Worm (Caenorhabditis elegans) whole organism, late embryonic: ENCODE results near the gene vha-6.

Experiments used
- C08G9.2 ChIP-seq: sonication (generic microtip); optimal IDR thresholded peaks from 2 replicates; lab custom pipeline; 2016; ENCODE audit warnings: mild to moderate bottlenecking, missing genetic modification characterization, moderate library complexity, missing compliant biosample characterization
- C38D4.7 ChIP-seq: fragments of 200-800 bp; sonication (Bioruptor generic); optimal IDR thresholded peaks from 2 replicates; lab custom pipeline; 2018; ENCODE audit warnings: mild to moderate bottlenecking, missing genetic modification characterization, moderate library complexity, missing compliant biosample characterization
- K02D7.2 ChIP-seq: sonication (generic microtip); optimal IDR thresholded peaks from 2 replicates; lab custom pipeline; 2017; ENCODE audit warnings: mild to moderate bottlenecking, missing genetic modification characterization, missing compliant biosample characterization
- T23F11.4 ChIP-seq: fragments of 200-800 bp; sonication (Bioruptor generic); optimal IDR thresholded peaks from 2 replicates; lab custom pipeline; 2018; ENCODE audit warnings: mild to moderate bottlenecking, missing genetic modification characterization, missing compliant biosample characterization
- Y22D7AL.16 ChIP-seq: sonication (generic microtip); optimal IDR thresholded peaks from 2 replicates; lab custom pipeline; 2016; ENCODE audit warnings: missing genetic modification characterization, missing compliant biosample characterization
- ahr-1 ChIP-seq: sonication (generic microtip); optimal IDR thresholded peaks from 2 replicates; lab custom pipeline; 2016; ENCODE audit warnings: missing genetic modification characterization, missing compliant biosample characterization
- ama-1 ChIP-seq: fragments of 150-350 bp; optimal IDR thresholded peaks from 2 replicates; lab custom pipeline; 2014
- ceh-2 ChIP-seq: sonication (generic microtip); optimal IDR thresholded peaks from 2 replicates; lab custom pipeline; 2016; ENCODE audit warnings: missing genotype, missing genetic modification characterization, missing compliant biosample characterization
- ceh-24 ChIP-seq: sonication (generic microtip); optimal IDR thresholded peaks from 2 replicates; lab custom pipeline; 2016; ENCODE audit warnings: mild to moderate bottlenecking, missing genetic modification characterization, missing compliant biosample characterization
- ceh-31 ChIP-seq: sonication (generic microtip); optimal IDR thresholded peaks from 2 replicates; lab custom pipeline; 2016; ENCODE audit warnings: missing genetic modification characterization, missing compliant biosample characterization
- ceh-34 ChIP-seq: sonication (generic microtip); optimal IDR thresholded peaks from 2 replicates; lab custom pipeline; 2016; ENCODE audit warnings: mild to moderate bottlenecking, missing genetic modification characterization, missing compliant biosample characterization
- ceh-45 ChIP-seq: fragments of 200-800 bp; sonication (Bioruptor generic); IDR thresholded peaks from 2 replicates; pipeline ENCODE4 v1.3.6; 2022; ENCODE audit warnings: missing genetic modification reagents, missing genetic modification characterization, missing compliant biosample characterization
- ceh-48 ChIP-seq: sonication (generic microtip); optimal IDR thresholded peaks from 2 replicates; lab custom pipeline; 2016; ENCODE audit warnings: missing genetic modification characterization, inconsistent platforms, missing compliant biosample characterization
- ceh-6 ChIP-seq: fragments of 200-800 bp; sonication (Bioruptor generic); optimal IDR thresholded peaks from 2 replicates; lab custom pipeline; 2018; ENCODE audit warnings: mild to moderate bottlenecking, missing genetic modification characterization, missing compliant biosample characterization
- ceh-9 ChIP-seq: sonication (generic microtip); optimal IDR thresholded peaks from 2 replicates; lab custom pipeline; 2016; ENCODE audit warnings: mild to moderate bottlenecking, missing genetic modification characterization, inconsistent platforms, missing compliant biosample characterization
- che-1 ChIP-seq: sonication (generic microtip); optimal IDR thresholded peaks from 2 replicates; lab custom pipeline; 2016; ENCODE audit warnings: mild to moderate bottlenecking, missing genetic modification characterization, missing compliant biosample characterization
- dmd-4 ChIP-seq: sonication (generic microtip); optimal IDR thresholded peaks from 2 replicates; lab custom pipeline; 2016; ENCODE audit warnings: borderline replicate concordance, missing genetic modification characterization, missing compliant biosample characterization
- dve-1 ChIP-seq: sonication (generic microtip); optimal IDR thresholded peaks from 2 replicates; lab custom pipeline; 2017; ENCODE audit warnings: antibody characterized with exemption, mild to moderate bottlenecking, missing genetic modification characterization, missing compliant biosample characterization
- elt-2 ChIP-seq: sonication (generic microtip); optimal IDR thresholded peaks from 2 replicates; lab custom pipeline; 2016; ENCODE audit warnings: missing genetic modification reagents, missing genetic modification characterization, missing compliant biosample characterization
- ets-4 ChIP-seq: sonication (generic microtip); optimal IDR thresholded peaks from 2 replicates; lab custom pipeline; 2016; ENCODE audit warnings: missing genetic modification characterization, missing compliant biosample characterization
- eyg-1 ChIP-seq: sonication (generic microtip); optimal IDR thresholded peaks from 2 replicates; lab custom pipeline; 2016; ENCODE audit warnings: missing genotype, missing genetic modification characterization, missing compliant biosample characterization
- fax-1 ChIP-seq: sonication (generic microtip); optimal IDR thresholded peaks from 2 replicates; lab custom pipeline; 2016; ENCODE audit warnings: missing genotype, missing genetic modification characterization, missing compliant biosample characterization
- gmeb-2 ChIP-seq: sonication (generic microtip); optimal IDR thresholded peaks from 2 replicates; lab custom pipeline; 2016; ENCODE audit warnings: missing genetic modification characterization, inconsistent platforms, missing compliant biosample characterization
- hlh-13 ChIP-seq: fragments of 200-800 bp; sonication (Bioruptor generic); optimal IDR thresholded peaks from 2 replicates; lab custom pipeline; 2018; ENCODE audit warnings: mild to moderate bottlenecking, missing genetic modification characterization, missing compliant biosample characterization
- hlh-15 ChIP-seq: sonication (generic microtip); optimal IDR thresholded peaks from 2 replicates; lab custom pipeline; 2016; ENCODE audit warnings: missing genetic modification characterization, missing compliant biosample characterization
- hlh-8 ChIP-seq: sonication (generic microtip); optimal IDR thresholded peaks from 2 replicates; lab custom pipeline; 2016; ENCODE audit warnings: missing genotype, missing genetic modification characterization, missing compliant biosample characterization
- lin-11 ChIP-seq: fragments of 200-800 bp; sonication (Bioruptor generic); optimal IDR thresholded peaks from 2 replicates; lab custom pipeline; 2018; ENCODE audit warnings: mild to moderate bottlenecking, missing genetic modification characterization, missing compliant biosample characterization
- mec-3 ChIP-seq: sonication (generic microtip); optimal IDR thresholded peaks from 2 replicates; lab custom pipeline; 2016; ENCODE audit warnings: borderline replicate concordance, missing genetic modification characterization, missing compliant biosample characterization
- nfya-1 ChIP-seq: sonication (generic microtip); optimal IDR thresholded peaks from 2 replicates; lab custom pipeline; 2017; ENCODE audit warnings: missing genetic modification characterization, mild to moderate bottlenecking, missing compliant biosample characterization, antibody characterized with exemption, moderate library complexity
- nhr-11 ChIP-seq: fragments of 150-350 bp; optimal IDR thresholded peaks from 2 replicates; lab custom pipeline; 2014; ENCODE audit warnings: missing biosample characterization, missing genetic modification characterization
- nhr-232 ChIP-seq: sonication (generic microtip); optimal IDR thresholded peaks from 2 replicates; lab custom pipeline; 2016; ENCODE audit warnings: missing genetic modification characterization, missing compliant biosample characterization
- npax-4 ChIP-seq: sonication (generic microtip); optimal IDR thresholded peaks from 2 replicates; lab custom pipeline; 2016; ENCODE audit warnings: missing genetic modification characterization, missing compliant biosample characterization
- odd-2 ChIP-seq: sonication (generic microtip); optimal IDR thresholded peaks from 2 replicates; lab custom pipeline; 2017; ENCODE audit warnings: antibody characterized with exemption, mild to moderate bottlenecking, missing genetic modification characterization, missing compliant biosample characterization
- pag-3 ChIP-seq: sonication (generic microtip); optimal IDR thresholded peaks from 2 replicates; lab custom pipeline; 2016; ENCODE audit warnings: missing compliant biosample characterization, missing genetic modification characterization, borderline replicate concordance
- pax-1 ChIP-seq: fragments of 150-350 bp; optimal IDR thresholded peaks from 2 replicates; lab custom pipeline; 2014; ENCODE audit warnings: missing biosample characterization, missing genetic modification characterization
- pha-2 ChIP-seq: sonication (generic microtip); optimal IDR thresholded peaks from 2 replicates; lab custom pipeline; 2017; ENCODE audit warnings: mild to moderate bottlenecking, missing genetic modification characterization, missing compliant biosample characterization
- pros-1 ChIP-seq: fragments of 150-350 bp; optimal IDR thresholded peaks from 2 replicates; lab custom pipeline; 2014; ENCODE audit warnings: missing biosample characterization, missing genetic modification reagents, missing genetic modification characterization
- rnt-1 ChIP-seq: sonication (generic microtip); optimal IDR thresholded peaks from 2 replicates; lab custom pipeline; 2016; ENCODE audit warnings: missing genetic modification characterization, missing compliant biosample characterization
- sox-4 ChIP-seq: sonication (generic microtip); optimal IDR thresholded peaks from 2 replicates; lab custom pipeline; 2017; ENCODE audit warnings: mild to moderate bottlenecking, missing genetic modification characterization, inconsistent platforms, missing compliant biosample characterization
- syd-9 ChIP-seq: sonication (generic microtip); optimal IDR thresholded peaks from 2 replicates; lab custom pipeline; 2016; ENCODE audit warnings: mild to moderate bottlenecking, missing genetic modification characterization, moderate library complexity, missing compliant biosample characterization
- tbx-7 ChIP-seq: sonication (generic microtip); optimal IDR thresholded peaks from 2 replicates; lab custom pipeline; 2016; ENCODE audit warnings: missing genotype, missing genetic modification characterization, missing compliant biosample characterization
- ttx-3 ChIP-seq: sonication (generic microtip); optimal IDR thresholded peaks from 2 replicates; lab custom pipeline; 2016; ENCODE audit warnings: missing genetic modification reagents, missing genetic modification characterization, missing compliant biosample characterization
- unc-86 ChIP-seq: sonication (generic microtip); optimal IDR thresholded peaks from 2 replicates; lab custom pipeline; 2016; ENCODE audit warnings: missing genetic modification characterization, missing compliant biosample characterization
- zip-5 ChIP-seq: sonication (generic microtip); optimal IDR thresholded peaks from 2 replicates; lab custom pipeline; 2016; ENCODE audit warnings: missing genetic modification characterization, missing compliant biosample characterization
- ztf-16 ChIP-seq: sonication (generic microtip); optimal IDR thresholded peaks from 2 replicates; lab custom pipeline; 2017; ENCODE audit warnings: missing genetic modification characterization, missing compliant biosample characterization

vha-6 gene

DNA sequence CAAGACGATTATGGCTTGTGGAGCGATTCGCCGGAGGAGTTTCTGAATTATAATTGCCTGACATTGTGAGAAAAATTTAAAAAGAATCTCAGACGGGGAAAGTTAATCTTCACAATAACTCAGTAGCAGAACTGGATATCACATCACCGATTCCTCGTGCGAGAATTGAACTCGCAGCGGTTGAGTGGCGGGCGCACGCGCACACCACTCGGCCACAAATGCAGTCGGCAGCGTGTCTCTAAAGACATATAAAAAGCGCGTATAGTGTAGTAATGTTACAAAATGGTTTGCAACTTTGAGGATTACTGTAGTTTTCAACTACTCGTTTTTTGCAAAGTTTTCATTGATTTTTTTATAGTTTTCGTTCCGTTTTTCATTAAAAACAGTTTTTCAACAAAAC lies 46.3 kb upstream of the vha-6 start (continued):
- TF ChIP-seq ztf-16 (peak; percentile 95), odd-2 (tag; lab: Kevin White, UChicago) (peak; percentile 80), lin-11 (tag; lab: Kevin White, UChicago) (peak; percentile 94), eyg-1 (peak; percentile 95), sox-4 (tag; lab: Kevin White, UChicago) (peak; percentile 97), Y22D7AL.16 (peak; percentile 98), ceh-31 (tag; lab: Kevin White, UChicago) (peak; percentile 85), ceh-34 (tag; lab: Kevin White, UChicago) (peak; percentile 96), pax-1 (no peak), pha-2 (tag; lab: Kevin White, UChicago) (peak; percentile 94), ceh-9 (tag; lab: Kevin White, UChicago) (peak; percentile 95), ets-4 (peak; percentile 56), C08G9.2 (tag; lab: Kevin White, UChicago) (peak; percentile 85), T23F11.4 (GFP tag; lab: Kevin White, UChicago) (peak; percentile 94), ceh-2 (peak; percentile 86), ceh-6 (GFP tag; lab: Kevin White, UChicago) (peak; percentile 96), fax-1 (tag; lab: Kevin White, UChicago) (peak; percentile 93), ceh-48 (tag; lab: Kevin White, UChicago) (peak; percentile 94), mec-3 (tag; lab: Kevin White, UChicago) (peak; percentile 87), dmd-4 (tag; lab: Kevin White, UChicago) (peak; percentile 90), pros-1 (tag; lab: Kevin White, UChicago) (no peak), hlh-8 (tag; lab: Kevin White, UChicago) (peak; percentile 88), rnt-1 (tag; lab: Kevin White, UChicago) (peak; percentile 37), elt-2 (tag; lab: Kevin White, UChicago) (peak; percentile 98), unc-86 (tag; lab: Kevin White, UChicago) (peak; percentile 93), K02D7.2 (tag; lab: Kevin White, UChicago) (peak; percentile 96)
- TF ChIP-seq, all 69 proteins: peak for 62

DNA sequence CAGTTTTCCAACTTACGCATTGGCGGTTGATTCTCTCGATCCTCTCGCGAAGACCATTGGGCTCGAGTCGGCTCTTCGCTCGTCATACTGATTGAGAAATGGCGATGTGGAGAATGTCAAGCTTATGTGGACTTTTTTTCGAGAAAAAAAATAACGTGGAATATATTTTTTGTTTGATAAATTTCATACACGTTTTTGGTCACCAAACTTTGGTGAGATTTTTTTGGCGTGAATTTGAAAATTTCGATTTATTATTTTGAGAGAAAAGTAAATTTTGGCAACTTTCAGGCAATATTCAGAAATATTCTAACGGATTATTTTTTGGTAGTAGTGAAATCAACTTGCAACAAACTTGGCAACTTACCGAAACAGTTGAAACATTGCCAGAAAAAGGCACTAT lies 40.8 kb upstream of the vha-6 start, which contains the start of gene W02B12.12:
Gene W02B12.12, minus strand, starts transcription at position 101 of the 400 bp plus-strand sequence.
- TF ChIP-seq nhr-11 (tag; lab: Kevin White, UChicago) (no peak), ahr-1 (tag; lab: Kevin White, UChicago) (no peak), ttx-3 (no peak), ets-4 (no peak), hlh-13 (GFP tag; lab: Kevin White, UChicago) (no peak), mec-3 (tag; lab: Kevin White, UChicago) (no peak), tbx-7 (tag; lab: Kevin White, UChicago) (no peak), pag-3 (no peak), gmeb-2 (no peak), zip-5 (no peak), C38D4.7 (GFP tag; lab: Kevin White, UChicago) (no peak), nfya-1 (tag; lab: Kevin White, UChicago) (no peak), pros-1 (tag; lab: Kevin White, UChicago) (no peak), npax-4 (tag; lab: Kevin White, UChicago) (no peak), lin-11 (tag; lab: Kevin White, UChicago) (no peak), ceh-6 (GFP tag; lab: Kevin White, UChicago) (no peak), ceh-45 (GFP tag; lab: Robert Waterston, UW) (no peak), T23F11.4 (GFP tag; lab: Kevin White, UChicago) (no peak)

DNA sequence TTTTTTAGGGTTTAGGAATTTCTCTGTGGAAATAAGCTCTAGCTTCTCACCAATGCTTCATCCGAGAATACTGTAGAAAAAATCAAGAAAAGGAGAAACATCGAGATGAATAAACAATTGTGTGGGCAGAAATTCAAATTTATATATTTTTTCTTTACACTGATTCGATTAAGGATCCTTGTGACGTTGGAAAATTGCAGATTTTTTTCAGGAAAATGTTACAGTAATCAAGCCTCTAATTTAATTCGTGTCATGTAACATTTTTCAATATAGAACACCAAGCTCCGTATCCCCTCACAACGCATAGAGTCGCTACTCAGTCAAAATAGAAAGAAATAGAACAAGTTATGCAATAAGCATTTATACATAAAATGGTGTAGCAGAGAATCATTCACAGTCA lies 38.2 kb upstream of the vha-6 start, which contains the start of gene W02B12.16:
Gene W02B12.16, minus strand, starts transcription at position 101 of the 400 bp plus-strand sequence.
- TF ChIP-seq nhr-11 (tag; lab: Kevin White, UChicago) (no peak), ztf-16 (no peak), ttx-3 (no peak), ahr-1 (tag; lab: Kevin White, UChicago) (no peak), ceh-24 (no peak), T23F11.4 (GFP tag; lab: Kevin White, UChicago) (no peak), nhr-232 (tag; lab: Kevin White, UChicago) (no peak), ama-1 (lab: Kevin White, UChicago) (no peak), K02D7.2 (tag; lab: Kevin White, UChicago) (no peak), elt-2 (tag; lab: Kevin White, UChicago) (no peak), C08G9.2 (tag; lab: Kevin White, UChicago) (no peak), pha-2 (tag; lab: Kevin White, UChicago) (no peak), dve-1 (tag; lab: Kevin White, UChicago) (no peak), Y22D7AL.16 (no peak), syd-9 (tag; lab: Kevin White, UChicago) (no peak), ceh-2 (no peak), ceh-6 (GFP tag; lab: Kevin White, UChicago) (no peak), hlh-15 (tag; lab: Kevin White, UChicago) (no peak), ceh-31 (tag; lab: Kevin White, UChicago) (no peak), che-1 (no peak)
- TF ChIP-seq, all 69 proteins: peak for 0
